Fruit fly (Drosophila melanogaster): Measurements from ENCODE around the gene Nop56.

Gene Nop56

dm6 chr3R:22420911-22421310 is at the start of gene Nop56, which contains the start of gene mats:
Nop56 (minus strand) TSS chr3R:22421068.
mats (plus strand) TSS chr3R:22421161.
- TF ChIP-seq HLHmδ (GFP tag; optimal IDR thresholded peaks at IDR 0.05) = no peak
- no peak for TF ChIP-seq CG3281 (GFP tag; optimal IDR thresholded peaks at IDR 0.05)
- TF ChIP-seq Nf-YB (GFP tag; optimal IDR thresholded peaks at IDR 0.05) = peak; percentile 4
- TF ChIP-seq Fer3 (tag; optimal IDR thresholded peaks at IDR 0.05) = peak; percentile 17
- TF ChIP-seq Abd-B (GFP tag; optimal IDR thresholded peaks at IDR 0.05) = no peak
- TF ChIP-seq al (GFP tag; IDR thresholded peaks at IDR 0.05) = no peak
- peak; percentile 41 for TF ChIP-seq Sin3A (optimal IDR thresholded peaks at IDR 0.05)
- TF ChIP-seq CG4282 (GFP tag; optimal IDR thresholded peaks at IDR 0.05) = no peak
- TF ChIP-seq otp (GFP tag; IDR thresholded peaks at IDR 0.05) = no peak
- no peak for TF ChIP-seq bowl (GFP tag; IDR thresholded peaks at IDR 0.05)
- no peak for TF ChIP-seq gsb-n (tag; optimal IDR thresholded peaks at IDR 0.05)
- peak; percentile 57; the same call in 1 of the 2 replicates for TF ChIP-seq CG13287 (GFP tag; IDR thresholded peaks at IDR 0.05; ENCODE audit: partially characterized antibody)
- TF ChIP-seq CG15011 (GFP tag; optimal IDR thresholded peaks at IDR 0.05) = no peak
- no peak for TF ChIP-seq CG5953 (GFP tag; IDR thresholded peaks at IDR 0.05)
- no peak for TF ChIP-seq sr (GFP tag; IDR thresholded peaks at IDR 0.05)
- peak; percentile 41; the same call in 1 of the 3 replicates for TF ChIP-seq Doc3 (GFP tag; IDR thresholded peaks at IDR 0.05; ENCODE audit: partially characterized antibody)
- TF ChIP-seq CG13624 (GFP tag; optimal IDR thresholded peaks at IDR 0.05) = peak; percentile 15
- TF ChIP-seq onecut (GFP tag; IDR thresholded peaks at IDR 0.05) = no peak
- TF ChIP-seq Sox102F (GFP tag; optimal IDR thresholded peaks at IDR 0.05) = no peak
- no peak for TF ChIP-seq zen2 (GFP tag; IDR thresholded peaks at IDR 0.05; ENCODE audit: partially characterized antibody)
- TF ChIP-seq twi (tag; optimal IDR thresholded peaks at IDR 0.05) = peak; percentile 53
- no peak for TF ChIP-seq sens-2 (GFP tag; IDR thresholded peaks at IDR 0.05)
- no peak for TF ChIP-seq lmd (GFP tag; IDR thresholded peaks at IDR 0.05)
- TF ChIP-seq Lim3 (GFP tag; IDR thresholded peaks at IDR 0.05) = no peak
- TF ChIP-seq CG14667 (GFP tag; IDR thresholded peaks at IDR 0.05) = no peak
- TF ChIP-seq gce (GFP tag; IDR thresholded peaks at IDR 0.05) = no peak
- no peak for TF ChIP-seq Sox100B (GFP tag; optimal IDR thresholded peaks at IDR 0.05)
- TF ChIP-seq ara (GFP tag; IDR thresholded peaks at IDR 0.05) = no peak
- TF ChIP-seq Hr51 (GFP tag; optimal IDR thresholded peaks at IDR 0.05) = no peak
- no peak for TF ChIP-seq CG7839 (tag; optimal IDR thresholded peaks at IDR 0.05)
- TF ChIP-seq CG3995 (GFP tag; optimal IDR thresholded peaks at IDR 0.05) = peak; percentile 40
- peak; percentile 96 for TF ChIP-seq pzg (GFP tag; optimal IDR thresholded peaks at IDR 0.05)
- no peak for TF ChIP-seq CG1024 (GFP tag; IDR thresholded peaks at IDR 0.05)
- no peak for TF ChIP-seq tup (GFP tag; optimal IDR thresholded peaks at IDR 0.05)
- TF ChIP-seq CG8290 (GFP tag; optimal IDR thresholded peaks at IDR 0.05) = no peak
- no peak for TF ChIP-seq CG8290 (tag; optimal IDR thresholded peaks at IDR 0.05)
- no peak for TF ChIP-seq CG2129 (GFP tag; IDR thresholded peaks at IDR 0.05; ENCODE audit: partially characterized antibody)
- no peak for TF ChIP-seq CG4730 (GFP tag; IDR thresholded peaks at IDR 0.05)
- no peak for TF ChIP-seq jumu (GFP tag; optimal IDR thresholded peaks at IDR 0.05)
- no peak for TF ChIP-seq Gsc (GFP tag; IDR thresholded peaks at IDR 0.05)
- TF ChIP-seq CG13894 (tag; optimal IDR thresholded peaks at IDR 0.05) = no peak
- TF ChIP-seq sima (GFP tag; optimal IDR thresholded peaks at IDR 0.05) = no peak
- TF ChIP-seq fd3F (GFP tag; optimal IDR thresholded peaks at IDR 0.05) = no peak
- peak; percentile 33 for TF ChIP-seq sug (tag; optimal IDR thresholded peaks at IDR 0.05)
- TF ChIP-seq CG7928 (GFP tag; optimal IDR thresholded peaks at IDR 0.05) = no peak
- no peak for TF ChIP-seq Rx (GFP tag; IDR thresholded peaks at IDR 0.05)
- TF ChIP-seq sqz (GFP tag; optimal IDR thresholded peaks at IDR 0.05) = no peak
- TF ChIP-seq ro (GFP tag; IDR thresholded peaks at IDR 0.05) = no peak
- TF ChIP-seq gfzf (GFP tag; optimal IDR thresholded peaks at IDR 0.05) = peak; percentile 91
- TF ChIP-seq Chrac-16 (GFP tag; optimal IDR thresholded peaks at IDR 0.05) = no peak
- TF ChIP-seq h (optimal IDR thresholded peaks at IDR 0.05) = no peak
- TF ChIP-seq Meics (GFP tag; optimal IDR thresholded peaks at IDR 0.05) = no peak
- TF ChIP-seq lab (GFP tag; optimal IDR thresholded peaks at IDR 0.05) = no peak

Measured in whole organism, embryonic.